Fruit fly (Drosophila melanogaster): ENCODE results near the gene Yp3.

The Yp3 gene

DNA sequence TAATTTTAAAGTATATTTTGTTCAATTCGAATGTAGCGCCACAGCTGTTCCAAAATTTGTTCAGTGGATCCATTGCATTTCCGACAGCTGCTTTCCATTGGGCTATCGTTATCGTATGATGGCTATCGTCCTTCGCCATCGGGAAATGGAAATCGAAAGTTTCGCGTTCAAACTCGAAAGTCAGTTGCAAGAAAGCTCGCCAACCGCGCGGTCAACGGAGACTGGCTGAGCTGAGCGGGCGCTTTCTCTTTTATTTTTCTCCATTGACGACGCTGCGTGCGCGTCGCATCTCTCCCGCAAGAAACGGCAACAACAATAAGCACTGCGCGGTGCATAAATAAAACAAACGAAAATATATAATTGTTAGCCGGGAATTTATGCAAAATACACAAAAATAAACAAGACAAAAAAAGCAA lies 24.2 kb downstream of the Yp3 start, which contains the start of gene inaE (continued):
- TF ChIP-seq ham (GFP tag; IDR thresholded peaks at IDR 0.05) (no peak), B-H1 (GFP tag; IDR thresholded peaks at IDR 0.05) (no peak), CG8478 (optimal IDR thresholded peaks at IDR 0.05) (no peak), Hmr (GFP tag; optimal IDR thresholded peaks at IDR 0.05) (no peak), dimm (GFP tag; IDR thresholded peaks at IDR 0.05) (no peak), odd (GFP tag; optimal IDR thresholded peaks at IDR 0.05) (no peak), ssp (GFP tag; IDR thresholded peaks at IDR 0.05) (peak; percentile 96), CG2202 (tag; optimal IDR thresholded peaks at IDR 0.05) (no peak), stc (GFP tag; IDR thresholded peaks at IDR 0.05) (no peak), scrt (GFP tag; optimal IDR thresholded peaks at IDR 0.05) (peak; percentile 31), dmrt11E (tag; optimal IDR thresholded peaks at IDR 0.05) (no peak), tx (GFP tag; optimal IDR thresholded peaks at IDR 0.05) (no peak), CG5245 (GFP tag; optimal IDR thresholded peaks at IDR 0.05) (no peak), h (optimal IDR thresholded peaks at IDR 0.05) (no peak), dysf (GFP tag; IDR thresholded peaks at IDR 0.05) (no peak), tll (GFP tag; optimal IDR thresholded peaks at IDR 0.05) (no peak), CG30020 (tag; optimal IDR thresholded peaks at IDR 0.05) (peak; percentile 72), CG12299 (tag; optimal IDR thresholded peaks at IDR 0.05) (no peak), CG7357 (GFP tag; IDR thresholded peaks at IDR 0.05) (peak; percentile 93), Hr39 (optimal IDR thresholded peaks at IDR 0.05) (no peak), C15 (GFP tag; IDR thresholded peaks at IDR 0.05) (no peak), CG1792 (GFP tag; optimal IDR thresholded peaks at IDR 0.05) (no peak), CG12659 (GFP tag; optimal IDR thresholded peaks at IDR 0.05) (peak; percentile 46), CG18262 (tag; optimal IDR thresholded peaks at IDR 0.05) (no peak), CG3726 (GFP tag; IDR thresholded peaks at IDR 0.05) (no peak), Doc2 (GFP tag; IDR thresholded peaks at IDR 0.05) (no peak), CG9727 (GFP tag; optimal IDR thresholded peaks at IDR 0.05) (no peak), Stat92E (GFP tag; optimal IDR thresholded peaks at IDR 0.05) (peak in 1 of 3 experiments; percentile 63), Eip74EF (GFP tag; optimal IDR thresholded peaks at IDR 0.05) (peak in 1 of 2 experiments; percentile 65), Xbp1 (GFP tag; optimal IDR thresholded peaks at IDR 0.05) (no peak), CG7928 (GFP tag; optimal IDR thresholded peaks at IDR 0.05) (no peak), CG11456 (GFP tag; IDR thresholded peaks at IDR 0.05) (no peak), Sin3A (optimal IDR thresholded peaks at IDR 0.05) (peak; percentile 0), gfzf (GFP tag; optimal IDR thresholded peaks at IDR 0.05) (no peak), Nf-YA (GFP tag; IDR thresholded peaks at IDR 0.05) (0 out of 2 replicates have a peak, but pooled peaks have one; percentile 10), CG6854 (GFP tag; optimal IDR thresholded peaks at IDR 0.05) (no peak), NC2β (GFP tag; optimal IDR thresholded peaks at IDR 0.05) (no peak), wek (GFP tag; optimal IDR thresholded peaks at IDR 0.05) (no peak), CG7271 (tag; optimal IDR thresholded peaks at IDR 0.05) (no peak), caup (GFP tag; optimal IDR thresholded peaks at IDR 0.05; ENCODE audit: severe bottlenecking) (no peak), CG14441 (GFP tag; IDR thresholded peaks at IDR 0.05) (no peak), CG4404 (GFP tag; IDR thresholded peaks at IDR 0.05) (no peak), CG5180 (GFP tag; optimal IDR thresholded peaks at IDR 0.05) (peak; percentile 84), CG1024 (GFP tag; IDR thresholded peaks at IDR 0.05) (peak; percentile 45; the same call in 1 of the 2 replicates), CG9817 (tag; optimal IDR thresholded peaks at IDR 0.05) (no peak), inv (GFP tag; IDR thresholded peaks at IDR 0.05; ENCODE audit: partially characterized antibody) (peak; percentile 39; the same call in 1 of the 2 replicates), fd64A (GFP tag; optimal IDR thresholded peaks at IDR 0.05) (no peak), CG14050 (GFP tag; IDR thresholded peaks at IDR 0.05) (no peak), CG17802 (tag; optimal IDR thresholded peaks at IDR 0.05) (peak; percentile 50), rib (GFP tag; IDR thresholded peaks at IDR 0.05) (peak; percentile 60), nau (GFP tag; optimal IDR thresholded peaks at IDR 0.05) (no peak), Dfd (GFP tag; optimal IDR thresholded peaks at IDR 0.05) (no peak)
